Worm (Caenorhabditis elegans) whole organism, early embryonic: ENCODE measurements around the gene lst-2.
"Not testable (repeated sequence)": the region's sequence is repeated elsewhere in the genome, so short reads cannot be mapped to it uniquely, and the experiment has no call there.

ENCODE experiments used
- B0310.2 ChIP-seq: sonication (generic microtip); optimal IDR thresholded peaks from 2 replicates; lab custom pipeline; 2016; ENCODE audit warnings: mild to moderate bottlenecking, missing genetic modification characterization, missing compliant biosample characterization
- F13C5.2 ChIP-seq: sonication (generic microtip); optimal IDR thresholded peaks from 2 replicates; lab custom pipeline; 2017; ENCODE audit warnings: mild to moderate bottlenecking, missing genetic modification characterization, inconsistent platforms, missing compliant biosample characterization
- aly-1 ChIP-seq: sonication (generic microtip); optimal IDR thresholded peaks from 2 replicates; lab custom pipeline; 2016; ENCODE audit warnings: missing genetic modification characterization, missing compliant biosample characterization
- ceh-13 ChIP-seq: fragments of 200-800 bp; sonication (Bioruptor generic); optimal IDR thresholded peaks from 2 replicates; lab custom pipeline; 2018; ENCODE audit warnings: mild to moderate bottlenecking, missing genetic modification characterization, missing compliant biosample characterization
- ceh-36 ChIP-seq: sonication (generic microtip); optimal IDR thresholded peaks from 2 replicates; lab custom pipeline; 2016; ENCODE audit warnings: missing genetic modification characterization, inconsistent platforms, missing compliant biosample characterization
- flt-1 ChIP-seq: fragments of 200-800 bp; sonication (Bioruptor generic); IDR thresholded peaks from 2 replicates; pipeline ENCODE4 v1.3.6; 2022; ENCODE audit warnings: missing genetic modification characterization, missing compliant biosample characterization
- hmbx-1 ChIP-seq: sonication (generic microtip); optimal IDR thresholded peaks from 2 replicates; lab custom pipeline; 2016; ENCODE audit warnings: mild to moderate bottlenecking, missing genetic modification characterization, missing compliant biosample characterization
- hmg-4 ChIP-seq: fragments of 200-800 bp; sonication (Bioruptor generic); optimal IDR thresholded peaks from 2 replicates; lab custom pipeline; 2018; ENCODE audit warnings: mild to moderate bottlenecking, missing genetic modification characterization, missing compliant biosample characterization
- hnd-1 ChIP-seq: sonication (generic microtip); optimal IDR thresholded peaks from 2 replicates; lab custom pipeline; 2016; ENCODE audit warnings: missing genetic modification characterization, missing compliant biosample characterization
- pes-1 ChIP-seq: fragments of 200-800 bp; sonication (Bioruptor generic); IDR thresholded peaks from 2 replicates; pipeline ENCODE4 v1.3.6; 2022; ENCODE audit warnings: missing genetic modification reagents, missing genetic modification characterization, missing compliant biosample characterization
- scrt-1 ChIP-seq: fragments of 200-800 bp; sonication (Bioruptor generic); IDR thresholded peaks from 2 replicates; pipeline ENCODE4 v1.3.6; 2022; ENCODE audit warnings: missing genetic modification characterization, missing compliant biosample characterization
- tbx-11 ChIP-seq: fragments of 200-800 bp; sonication (Bioruptor generic); IDR thresholded peaks from 2 replicates; pipeline ENCODE4 v1.3.6; 2022; ENCODE audit warnings: missing genetic modification characterization, missing compliant biosample characterization
- tbx-37 ChIP-seq: fragments of 200-800 bp; sonication (Bioruptor generic); conservative IDR thresholded peaks from 2 replicates; pipeline ENCODE4 v1.3.6; 2022; ENCODE audit warnings: missing genetic modification reagents, missing genetic modification characterization, missing compliant biosample characterization
- tra-4 ChIP-seq: sonication (generic microtip); optimal IDR thresholded peaks from 2 replicates; lab custom pipeline; 2017; ENCODE audit warnings: missing genetic modification characterization, missing compliant biosample characterization

Gene lst-2

DNA sequence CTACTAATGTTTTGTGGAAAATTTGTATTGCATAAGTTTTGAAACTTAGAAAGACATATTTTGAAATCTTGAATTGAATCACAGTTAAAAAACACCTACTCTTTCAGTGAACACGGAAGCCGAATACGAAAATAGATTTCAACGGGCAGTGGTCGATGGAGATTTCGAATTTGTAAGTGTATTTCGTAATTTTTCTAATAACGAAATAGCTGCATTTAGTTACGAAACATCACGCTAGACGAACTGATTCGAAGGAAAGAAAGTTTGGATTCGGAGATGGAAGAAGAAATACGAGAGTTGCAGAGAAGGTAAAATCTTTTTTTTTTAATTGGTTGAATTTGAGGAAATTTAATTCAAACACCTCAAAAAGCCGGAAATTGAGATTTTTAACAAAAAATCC is 40.4 kb downstream of the lst-2 start:
- no peak for TF ChIP-seq tra-4 (tag; lab: Kevin White, UChicago)
- no peak for TF ChIP-seq aly-1 (tag; lab: Kevin White, UChicago)
- TF ChIP-seq hmg-4 (GFP tag; lab: Kevin White, UChicago), result no peak

DNA sequence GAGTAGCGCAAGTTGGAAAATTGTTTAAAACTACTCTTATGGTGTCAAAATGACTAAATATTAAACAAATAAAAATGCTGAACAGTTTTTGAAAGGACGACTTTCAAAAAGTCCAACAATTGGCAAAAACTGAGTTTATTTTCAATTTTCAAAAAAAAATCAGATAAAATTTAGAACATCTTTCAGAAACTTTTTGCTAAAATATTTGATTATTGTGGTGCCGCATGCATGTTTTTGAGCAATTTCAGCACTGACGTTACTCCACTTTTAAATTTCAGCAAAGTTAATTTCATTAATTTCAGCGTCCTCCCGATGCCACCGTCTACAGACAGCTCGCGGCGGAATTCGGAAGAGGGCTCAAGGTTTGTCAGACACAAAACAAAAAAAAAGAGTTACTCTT is 43.8 kb downstream of the lst-2 start, which contains the start of gene cst-1:
TSS of gene cst-1 (plus strand) at position 301 of the 400 bp plus-strand sequence.
- not testable (repeated sequence) for TF ChIP-seq hnd-1; flt-1 (GFP tag; lab: Robert Waterston, UW); scrt-1

DNA sequence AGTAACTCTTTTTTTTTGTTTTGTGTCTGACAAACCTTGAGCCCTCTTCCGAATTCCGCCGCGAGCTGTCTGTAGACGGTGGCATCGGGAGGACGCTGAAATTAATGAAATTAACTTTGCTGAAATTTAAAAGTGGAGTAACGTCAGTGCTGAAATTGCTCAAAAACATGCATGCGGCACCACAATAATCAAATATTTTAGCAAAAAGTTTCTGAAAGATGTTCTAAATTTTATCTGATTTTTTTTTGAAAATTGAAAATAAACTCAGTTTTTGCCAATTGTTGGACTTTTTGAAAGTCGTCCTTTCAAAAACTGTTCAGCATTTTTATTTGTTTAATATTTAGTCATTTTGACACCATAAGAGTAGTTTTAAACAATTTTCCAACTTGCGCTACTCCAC is 47.2 kb downstream of the lst-2 start, which contains the start of gene cst-2:
TSS of gene cst-2 (minus strand) at position 101 of the 400 bp plus-strand sequence.
- TF ChIP-seq hmbx-1 (tag; lab: Kevin White, UChicago); aly-1 (tag; lab: Kevin White, UChicago); pes-1 (GFP tag; lab: Robert Waterston, UW): not testable (repeated sequence)

DNA sequence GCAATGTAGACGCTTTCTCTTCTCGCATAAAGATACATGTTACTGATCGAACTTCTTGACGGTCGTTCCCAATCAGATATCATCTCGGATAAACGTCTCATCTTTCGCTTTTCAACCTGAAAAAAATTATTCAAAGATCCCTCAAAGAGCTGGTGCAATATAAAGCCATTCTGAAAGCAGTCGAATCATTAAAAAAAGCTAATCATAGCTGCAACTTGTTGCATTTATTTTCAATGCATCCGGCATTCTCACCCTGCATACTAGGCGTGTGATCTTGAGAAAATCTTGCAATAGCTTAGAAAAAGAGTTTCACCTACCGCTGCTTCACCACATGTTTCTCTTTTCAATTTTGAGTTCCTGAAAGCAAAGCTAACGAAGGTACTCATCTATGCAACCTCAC is 50.9 kb downstream of the lst-2 start, which contains the start of gene C24A8.6:
TSS of gene C24A8.6 (minus strand) at position 101 of the 400 bp plus-strand sequence.
- TF ChIP-seq tra-4 (tag; lab: Kevin White, UChicago); ceh-13 (GFP tag; lab: Kevin White, UChicago); hmbx-1 (tag; lab: Kevin White, UChicago): not testable (repeated sequence)

DNA sequence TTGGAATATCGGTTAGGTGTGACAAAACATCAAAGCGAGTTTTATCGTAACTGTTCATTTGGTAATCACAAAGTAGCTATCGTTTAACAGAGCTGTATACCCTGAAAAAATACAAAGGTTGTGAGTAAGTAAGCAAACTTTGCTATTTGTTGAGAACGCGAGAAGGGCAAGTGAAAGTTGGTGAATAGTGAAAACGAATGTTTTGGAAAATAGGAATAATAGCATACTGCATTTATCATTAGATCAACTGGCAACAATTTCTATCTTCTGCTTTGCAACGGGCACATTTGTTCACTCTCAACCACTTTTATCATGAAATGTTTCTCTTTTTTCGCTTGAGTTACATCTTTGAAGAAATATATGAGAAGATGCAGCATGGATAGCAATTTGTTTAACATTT is 54.4 kb downstream of the lst-2 start, which contains the start of gene C24A8.5:
TSS of gene C24A8.5 (minus strand) at position 101 of the 400 bp plus-strand sequence.
- no peak for TF ChIP-seq hmbx-1 (tag; lab: Kevin White, UChicago)
- no peak for TF ChIP-seq ceh-36 (tag; lab: Kevin White, UChicago)
- no peak for TF ChIP-seq B0310.2 (tag; lab: Kevin White, UChicago)
- TF ChIP-seq aly-1 (tag; lab: Kevin White, UChicago), result no peak
- no peak for TF ChIP-seq flt-1 (GFP tag; lab: Robert Waterston, UW)
- TF ChIP-seq hmg-4 (GFP tag; lab: Kevin White, UChicago), result no peak
- no peak for TF ChIP-seq pes-1 (GFP tag; lab: Robert Waterston, UW)
- no peak for TF ChIP-seq F13C5.2
- TF ChIP-seq tra-4 (tag; lab: Kevin White, UChicago), result no peak
- no peak for TF ChIP-seq tbx-11
- TF ChIP-seq ceh-13 (GFP tag; lab: Kevin White, UChicago), result no peak
- no peak for TF ChIP-seq tbx-37 (GFP tag; lab: Robert Waterston, UW)
